Fruit fly (Drosophila melanogaster): ENCODE results near the gene Or85e.
A peak's percentile ranks its signal among the peaks of the same experiment; 100 is the strongest.

The Or85e gene

dm6 chr3R:8669029-8669707 is 33.5 kb upstream of the Or85e start (continued):
- TF ChIP-seq CG2120 (GFP tag; optimal IDR thresholded peaks at IDR 0.05) (peak; percentile 99), HLH4C (GFP tag; IDR thresholded peaks at IDR 0.05; ENCODE audit: partially characterized antibody) (peak; percentile 60; the same call in 2 of the 3 replicates), CG15696 (tag; optimal IDR thresholded peaks at IDR 0.05) (peak; percentile 93), psq (GFP tag; optimal IDR thresholded peaks at IDR 0.05) (peak; percentile 88), B-H1 (GFP tag; IDR thresholded peaks at IDR 0.05) (peak; percentile 95), luna (GFP tag; optimal IDR thresholded peaks at IDR 0.05) (peak; percentile 89), CG10959 (GFP tag; IDR thresholded peaks at IDR 0.05) (peak; percentile 94), CG17328 (GFP tag; IDR thresholded peaks at IDR 0.05) (peak; percentile 98), bab2 (GFP tag; optimal IDR thresholded peaks at IDR 0.05) (peak; percentile 97), NFAT (GFP tag; IDR thresholded peaks at IDR 0.05) (peak; percentile 92), CG17568 (GFP tag; optimal IDR thresholded peaks at IDR 0.05) (peak; percentile 98), slbo (GFP tag; IDR thresholded peaks at IDR 0.05) (peak; percentile 96), mirr (GFP tag; optimal IDR thresholded peaks at IDR 0.05) (peak; percentile 94), slou (GFP tag; optimal IDR thresholded peaks at IDR 0.05) (peak; percentile 93), tgo (GFP tag; IDR thresholded peaks at IDR 0.05) (peak; percentile 96), CG16863 (GFP tag; optimal IDR thresholded peaks at IDR 0.05) (peak; percentile 98), Hr3 (GFP tag; optimal IDR thresholded peaks at IDR 0.05) (peak; percentile 96), MBD-R2 (GFP tag; IDR thresholded peaks at IDR 0.05) (peak; percentile 92), E2f2 (GFP tag; IDR thresholded peaks at IDR 0.05) (peak; percentile 84), CG17829 (tag; optimal IDR thresholded peaks at IDR 0.05) (peak; percentile 99), row (GFP tag; IDR thresholded peaks at IDR 0.05) (peak; percentile 97), Eip74EF (GFP tag; optimal IDR thresholded peaks at IDR 0.05) (peak in 1 of 2 experiments; percentile 98), CG12299 (tag; optimal IDR thresholded peaks at IDR 0.05) (peak; percentile 97), emc (GFP tag; optimal IDR thresholded peaks at IDR 0.05) (peak; percentile 92), nerfin-1 (tag; optimal IDR thresholded peaks at IDR 0.05) (peak; percentile 96), CG18599 (GFP tag; optimal IDR thresholded peaks at IDR 0.05) (peak; percentile 99), CG14860 (GFP tag; IDR thresholded peaks at IDR 0.05; ENCODE audit: partially characterized antibody) (no peak; the same call in 1 of the 3 replicates), Opbp (GFP tag; IDR thresholded peaks at IDR 0.05; ENCODE audit: partially characterized antibody) (peak; percentile 96), CG17186 (GFP tag; optimal IDR thresholded peaks at IDR 0.05) (peak; percentile 93), aop (GFP tag; IDR thresholded peaks at IDR 0.05) (peak; percentile 83), Dip3 (GFP tag; optimal IDR thresholded peaks at IDR 0.05) (peak; percentile 97), CG7271 (tag; optimal IDR thresholded peaks at IDR 0.05) (peak; percentile 92), chn (GFP tag; optimal IDR thresholded peaks at IDR 0.05) (peak; percentile 98), Sry-δ (GFP tag; optimal IDR thresholded peaks at IDR 0.05) (peak; percentile 77), Ada2b (GFP tag; IDR thresholded peaks at IDR 0.05) (peak; percentile 97), CG8765 (GFP tag; IDR thresholded peaks at IDR 0.05) (peak; percentile 90), p53 (GFP tag; optimal IDR thresholded peaks at IDR 0.05) (peak; percentile 91), ac (GFP tag; optimal IDR thresholded peaks at IDR 0.05) (peak; percentile 95), CkIIα-i1 (GFP tag; IDR thresholded peaks at IDR 0.05) (0 out of 2 replicates have a peak, but pooled peaks have one; percentile 61), scrt (GFP tag; optimal IDR thresholded peaks at IDR 0.05) (peak; percentile 97), croc (GFP tag; conservative IDR thresholded peaks at IDR 0.05) (peak; percentile 90), CG18011 (GFP tag; optimal IDR thresholded peaks at IDR 0.05) (peak; percentile 90), CG32532 (GFP tag; IDR thresholded peaks at IDR 0.05) (peak; percentile 97), Pdp1 (GFP tag; optimal IDR thresholded peaks at IDR 0.05) (peak; percentile 94 to 97), Dad (GFP tag; optimal IDR thresholded peaks at IDR 0.05) (peak; percentile 97), oc (tag; optimal IDR thresholded peaks at IDR 0.05) (peak; percentile 98), CG15514 (GFP tag; optimal IDR thresholded peaks at IDR 0.05) (peak; percentile 95), gce (GFP tag; IDR thresholded peaks at IDR 0.05) (peak; percentile 96), yki (optimal IDR thresholded peaks at IDR 0.05) (peak; percentile 58), CG4282 (GFP tag; optimal IDR thresholded peaks at IDR 0.05) (peak; percentile 88)

Measured in whole organism, embryonic.